Fruit fly (Drosophila melanogaster) whole organism, embryonic: Measurements from ENCODE around the gene Aef1.

Source experiments
- CG12155 ChIP-seq: fragments of 200-800 bp; sonication (Bioruptor generic); optimal IDR thresholded peaks from 3 replicates; lab custom pipeline; 2016; ENCODE audit warnings: missing biosample characterization, missing genetic modification characterization
- CG17328 ChIP-seq: fragments of 200-800 bp; sonication (Bioruptor generic); IDR thresholded peaks from 2 replicates; pipeline ENCODE4 v1.3.6; 2022; ENCODE audit warnings: missing biosample characterization, missing genetic modification characterization
- NK7.1 ChIP-seq: fragments of 200-800 bp; sonication (Bioruptor generic); optimal IDR thresholded peaks from 3 replicates; lab custom pipeline; 2016; ENCODE audit warnings: missing biosample characterization, missing genetic modification characterization

DNA sequence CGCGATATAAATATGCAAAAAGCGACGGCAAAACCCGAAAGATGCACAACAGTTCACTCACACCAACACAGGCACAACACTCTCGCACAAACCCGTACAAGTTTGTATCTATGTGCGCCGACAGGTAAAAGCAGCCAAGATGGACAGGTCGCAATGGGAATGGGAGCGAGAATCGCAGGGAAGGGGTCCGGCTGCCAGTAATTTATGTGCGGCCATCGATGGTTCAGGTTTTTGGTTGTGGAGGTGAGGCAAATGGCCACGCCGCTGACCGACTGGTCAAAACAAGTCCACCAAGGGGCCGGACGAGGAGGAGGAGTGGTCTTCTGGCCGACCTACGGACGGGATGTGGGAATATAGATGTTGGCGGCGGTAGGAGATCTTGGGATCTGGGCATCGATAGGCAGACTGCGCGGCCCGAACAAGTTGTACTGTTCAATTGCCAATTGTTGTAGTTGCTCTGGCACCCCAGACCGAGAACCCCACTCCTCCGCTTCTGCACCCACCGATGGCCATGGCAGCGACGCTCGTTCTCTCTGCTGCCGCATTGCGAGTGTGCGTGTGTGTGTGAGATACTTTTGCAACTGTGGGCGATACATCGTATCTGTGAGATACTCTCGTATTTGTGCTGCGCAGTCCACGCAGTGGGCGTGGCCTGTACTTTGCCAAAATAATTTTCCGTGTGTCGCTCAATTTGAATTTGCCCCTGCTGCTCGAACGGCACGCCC lies 27.1 kb downstream of the Aef1 start:
- TF ChIP-seq NK7.1 (GFP tag; lab: Kevin White, UChicago) (no peak), CG12155 (no peak), CG17328 (GFP tag; lab: Robert Waterston, UW) (peak; percentile 8; the same call in 1 of the 2 replicates)
